Worm (Caenorhabditis elegans) whole organism, young adult: ENCODE measurements around the gene mig-5.

Experiments
- B0336.3 ChIP-seq: fragments of 200-800 bp; sonication (Bioruptor generic); IDR thresholded peaks from 2 replicates; pipeline ENCODE4 v1.3.6; 2022; ENCODE audit warnings: missing genetic modification characterization, missing compliant biosample characterization
- C17E4.6 ChIP-seq: fragments of 200-800 bp; sonication (Bioruptor generic); IDR thresholded peaks from 2 replicates; pipeline ENCODE4 v1.3.6; 2022; ENCODE audit warnings: missing genetic modification reagents, missing genetic modification characterization, missing compliant biosample characterization
- D2030.7 ChIP-seq: fragments of 200-800 bp; sonication (Bioruptor generic); IDR thresholded peaks from 2 replicates; pipeline ENCODE4 v1.3.6; 2022; ENCODE audit warnings: missing genetic modification reagents, missing genetic modification characterization, missing compliant biosample characterization
- F33H1.4 ChIP-seq: fragments of 200-800 bp; sonication (Bioruptor generic); IDR thresholded peaks from 2 replicates; pipeline ENCODE4 v1.3.6; 2022; ENCODE audit warnings: missing genetic modification reagents, missing genetic modification characterization, missing compliant biosample characterization
- F49E8.2 ChIP-seq: sonication (generic microtip); optimal IDR thresholded peaks from 3 replicates; lab custom pipeline; 2017; ENCODE audit warnings: missing genetic modification characterization, mild to moderate bottlenecking, missing compliant biosample characterization, antibody characterized with exemption, moderate library complexity; ENCODE audit not compliant: insufficient read depth
- F52B5.7 ChIP-seq: sonication (generic microtip); optimal IDR thresholded peaks from 2 replicates; lab custom pipeline; 2016; ENCODE audit warnings: mild to moderate bottlenecking, missing genetic modification characterization, missing compliant biosample characterization
- F57A8.1 ChIP-seq: fragments of 200-800 bp; sonication (Bioruptor generic); optimal IDR thresholded peaks from 2 replicates; lab custom pipeline; 2018; ENCODE audit warnings: mild to moderate bottlenecking, missing genetic modification characterization, moderate library complexity, missing compliant biosample characterization
- K11D2.4 ChIP-seq: fragments of 200-800 bp; sonication (Bioruptor generic); IDR thresholded peaks from 2 replicates; pipeline ENCODE4 v1.3.6; 2022; ENCODE audit warnings: missing genetic modification reagents, missing genetic modification characterization, missing compliant biosample characterization
- Y53F4B.3 ChIP-seq: fragments of 200-800 bp; sonication (Bioruptor generic); IDR thresholded peaks from 2 replicates; pipeline ENCODE4 v1.3.6; 2022; ENCODE audit warnings: missing genetic modification reagents, missing genetic modification characterization, missing compliant biosample characterization
- Y53G8AR.9 ChIP-seq: fragments of 200-800 bp; sonication (Bioruptor generic); conservative IDR thresholded peaks from 2 replicates; pipeline ENCODE4 v1.3.6; 2022; ENCODE audit warnings: missing genetic modification reagents, missing genetic modification characterization, missing compliant biosample characterization
- akir-1 ChIP-seq: fragments of 200-800 bp; sonication (Bioruptor generic); optimal IDR thresholded peaks from 2 replicates; lab custom pipeline; 2018; ENCODE audit warnings: mild to moderate bottlenecking, missing genetic modification characterization, moderate library complexity, missing compliant biosample characterization
- ama-1 ChIP-seq, 3 experiments: fragments of 150-350 bp in 1 of 3; sonication (generic microtip) in 2 of 3; optimal IDR thresholded peaks; 2 replicates each; lab custom pipeline; 2014 to 2018; ENCODE audit warnings: missing biosample characterization in 2 of 3, missing genetic modification characterization in 2 of 3, missing genetic modification reagents in 2 of 3
- aptf-2 ChIP-seq: fragments of 200-800 bp; sonication (Bioruptor generic); conservative IDR thresholded peaks from 2 replicates; pipeline ENCODE4 v1.3.6; 2022; ENCODE audit warnings: missing genetic modification reagents, missing genetic modification characterization, missing compliant biosample characterization
- atf-7 ChIP-seq: sonication (generic microtip); optimal IDR thresholded peaks from 2 replicates; lab custom pipeline; 2017; ENCODE audit warnings: mild to moderate bottlenecking, missing genetic modification characterization, missing compliant biosample characterization
- bed-1 ChIP-seq: fragments of 200-800 bp; sonication (Bioruptor generic); IDR thresholded peaks from 2 replicates; pipeline ENCODE4 v1.3.6; 2022; ENCODE audit warnings: missing genetic modification reagents, missing genetic modification characterization, missing compliant biosample characterization
- ccch-3 ChIP-seq: fragments of 200-800 bp; sonication (Bioruptor generic); optimal IDR thresholded peaks from 2 replicates; lab custom pipeline; 2018; ENCODE audit warnings: mild to moderate bottlenecking, missing genetic modification characterization, missing compliant biosample characterization
- ceh-100 ChIP-seq: fragments of 200-800 bp; sonication (Bioruptor generic); IDR thresholded peaks from 2 replicates; pipeline ENCODE4 v1.3.6; 2022; ENCODE audit warnings: missing genetic modification reagents, missing genetic modification characterization, missing compliant biosample characterization
- ceh-40 ChIP-seq: fragments of 200-800 bp; sonication (Bioruptor generic); IDR thresholded peaks from 2 replicates; pipeline ENCODE4 v1.3.6; 2022; ENCODE audit warnings: missing genetic modification characterization, missing compliant biosample characterization
- ceh-91 ChIP-seq: fragments of 200-800 bp; sonication (Bioruptor generic); IDR thresholded peaks from 2 replicates; pipeline ENCODE4 v1.3.6; 2022; ENCODE audit warnings: missing genetic modification reagents, missing genetic modification characterization, missing compliant biosample characterization
- chd-7 ChIP-seq: sonication (generic microtip); optimal IDR thresholded peaks from 2 replicates; lab custom pipeline; 2016; ENCODE audit warnings: mild to moderate bottlenecking, missing genetic modification characterization, moderate library complexity, missing compliant biosample characterization
- dox-1 ChIP-seq: fragments of 200-800 bp; sonication (Bioruptor generic); IDR thresholded peaks from 2 replicates; pipeline ENCODE4 v1.3.6; 2022; ENCODE audit warnings: missing genetic modification reagents, missing genetic modification characterization, missing compliant biosample characterization
- dpl-1 ChIP-seq: fragments of 150-350 bp; optimal IDR thresholded peaks from 2 replicates; lab custom pipeline; 2014; ENCODE audit warnings: missing biosample characterization, missing genetic modification reagents, missing genetic modification characterization
- egl-18 ChIP-seq: fragments of 200-800 bp; sonication (Bioruptor generic); IDR thresholded peaks from 2 replicates; pipeline ENCODE4 v1.3.6; 2022; ENCODE audit warnings: missing genetic modification reagents, missing genetic modification characterization, missing compliant biosample characterization
- ets-4 ChIP-seq: fragments of 200-800 bp; sonication (Bioruptor generic); optimal IDR thresholded peaks from 2 replicates; lab custom pipeline; 2018; ENCODE audit warnings: mild to moderate bottlenecking, missing genetic modification characterization, missing compliant biosample characterization
- him-1 ChIP-seq: sonication (generic microtip); optimal IDR thresholded peaks from 2 replicates; lab custom pipeline; 2016; ENCODE audit warnings: missing genotype, missing genetic modification reagents, missing genetic modification characterization, missing compliant biosample characterization
- hmg-1.2 ChIP-seq: fragments of 200-800 bp; sonication (Bioruptor generic); IDR thresholded peaks from 2 replicates; pipeline ENCODE4 v1.3.6; 2022; ENCODE audit warnings: missing genetic modification reagents, missing genetic modification characterization, missing compliant biosample characterization
- hrde-1 ChIP-seq: sonication (generic microtip); optimal IDR thresholded peaks from 2 replicates; lab custom pipeline; 2016; ENCODE audit warnings: missing genetic modification characterization, mild to moderate bottlenecking, missing compliant biosample characterization, moderate library complexity, missing genotype, missing genetic modification reagents, borderline replicate concordance
- lag-1 ChIP-seq: fragments of 200-800 bp; sonication (Bioruptor generic); IDR thresholded peaks from 2 replicates; pipeline ENCODE4 v1.3.6; 2022; ENCODE audit warnings: missing genetic modification reagents, missing genetic modification characterization, missing compliant biosample characterization
- lsl-1 ChIP-seq: fragments of 200-800 bp; sonication (Bioruptor generic); optimal IDR thresholded peaks from 2 replicates; lab custom pipeline; 2018; ENCODE audit warnings: mild to moderate bottlenecking, missing genetic modification characterization, moderate library complexity, missing compliant biosample characterization
- madf-10 ChIP-seq: sonication (generic microtip); optimal IDR thresholded peaks from 2 replicates; lab custom pipeline; 2016; ENCODE audit warnings: mild to moderate bottlenecking, missing genetic modification characterization, missing compliant biosample characterization
- madf-6 ChIP-seq: fragments of 200-800 bp; sonication (Bioruptor generic); IDR thresholded peaks from 2 replicates; pipeline ENCODE4 v1.3.6; 2022; ENCODE audit warnings: missing genetic modification reagents, missing genetic modification characterization, missing compliant biosample characterization
- madf-8 ChIP-seq: fragments of 200-800 bp; sonication (Bioruptor generic); conservative IDR thresholded peaks from 2 replicates; pipeline ENCODE4 v1.3.6; 2022; ENCODE audit warnings: missing genetic modification reagents, missing genetic modification characterization, missing compliant biosample characterization
- mes-4 ChIP-seq: sonication (generic microtip); optimal IDR thresholded peaks from 2 replicates; lab custom pipeline; 2016; ENCODE audit warnings: missing genotype, missing genetic modification characterization, missing compliant biosample characterization
- nhr-179 ChIP-seq: sonication (generic microtip); optimal IDR thresholded peaks from 2 replicates; lab custom pipeline; 2016; ENCODE audit warnings: mild to moderate bottlenecking, missing genetic modification characterization, missing compliant biosample characterization
- rcor-1 ChIP-seq: fragments of 200-800 bp; sonication (Bioruptor generic); IDR thresholded peaks from 2 replicates; pipeline ENCODE4 v1.3.6; 2022; ENCODE audit warnings: missing genetic modification reagents, missing genetic modification characterization, missing compliant biosample characterization
- rec-8 ChIP-seq, 2 experiments: sonication (generic microtip); optimal IDR thresholded peaks; 2 replicates each; lab custom pipeline; 2016; ENCODE audit warnings: mild to moderate bottlenecking in 2 of 2, missing genetic modification characterization in 2 of 2, missing genetic modification reagents in 2 of 2, missing genotype in 2 of 2, missing biosample characterization in 1 of 2, missing compliant biosample characterization in 1 of 2, moderate library complexity in 1 of 2
- snpc-1.1 ChIP-seq: sonication (generic microtip); optimal IDR thresholded peaks from 2 replicates; lab custom pipeline; 2017; ENCODE audit warnings: missing genetic modification characterization, mild to moderate bottlenecking, missing compliant biosample characterization, antibody characterized with exemption, moderate library complexity, missing genotype, missing genetic modification reagents; ENCODE audit not compliant: insufficient read depth
- somi-1 ChIP-seq: fragments of 200-800 bp; sonication (Bioruptor generic); optimal IDR thresholded peaks from 2 replicates; lab custom pipeline; 2018; ENCODE audit warnings: mild to moderate bottlenecking, missing genetic modification characterization, missing compliant biosample characterization
- sptf-2 ChIP-seq: fragments of 200-800 bp; sonication (Bioruptor generic); optimal IDR thresholded peaks from 2 replicates; lab custom pipeline; 2018; ENCODE audit warnings: mild to moderate bottlenecking, missing genetic modification characterization, missing compliant biosample characterization
- tbx-9 ChIP-seq: sonication (generic microtip); optimal IDR thresholded peaks from 2 replicates; lab custom pipeline; 2016; ENCODE audit warnings: borderline replicate concordance, missing genetic modification characterization, inconsistent platforms, missing compliant biosample characterization
- unc-130 ChIP-seq: sonication (generic microtip); optimal IDR thresholded peaks from 2 replicates; lab custom pipeline; 2016; ENCODE audit warnings: missing genetic modification reagents, missing genetic modification characterization, missing compliant biosample characterization
- zfh-2 ChIP-seq: fragments of 200-800 bp; sonication (Bioruptor generic); conservative IDR thresholded peaks from 2 replicates; pipeline ENCODE4 v1.3.6; 2022; ENCODE audit warnings: missing genetic modification reagents, missing genetic modification characterization, missing compliant biosample characterization
- ztf-18 ChIP-seq: sonication (generic microtip); optimal IDR thresholded peaks from 2 replicates; lab custom pipeline; 2016; ENCODE audit warnings: missing genotype, mild to moderate bottlenecking, missing genetic modification characterization, missing compliant biosample characterization

Gene mig-5

DNA sequence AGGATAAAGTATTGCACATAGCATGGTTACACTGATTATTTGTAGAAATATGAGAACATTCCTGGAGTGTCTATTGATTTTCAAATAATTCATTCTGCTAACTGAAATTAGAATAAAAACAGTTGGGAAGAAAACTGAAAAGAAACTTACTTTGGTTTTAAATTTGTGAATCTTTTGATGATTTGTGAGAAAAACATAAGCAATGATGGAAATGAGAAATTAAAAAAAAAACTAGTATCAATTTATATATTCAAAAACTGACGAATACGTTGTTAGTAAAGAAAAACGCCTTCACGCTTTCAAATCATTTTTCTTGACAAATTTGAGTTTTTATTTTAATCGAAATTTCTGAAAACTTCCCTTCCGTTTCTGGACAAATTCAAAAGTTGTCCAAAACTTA lies 8.3 kb upstream of the mig-5 start, which contains the start of gene T05C12.9:
TSS of gene T05C12.9 (minus strand) at position 101 of the 400 bp plus-strand sequence.
- TF ChIP-seq rec-8 (tag; optimal IDR thresholded peaks at IDR 0.05; lab: Kevin White, UChicago) = no peak
- no peak for TF ChIP-seq sptf-2 (GFP tag; lab: Kevin White, UChicago)
- TF ChIP-seq chd-7 (tag; lab: Kevin White, UChicago) = no peak
- no peak for TF ChIP-seq F49E8.2
- no peak for TF ChIP-seq lag-1 (GFP tag; lab: Robert Waterston, UW)
- no peak for TF ChIP-seq zfh-2 (GFP tag; lab: Robert Waterston, UW)
- TF ChIP-seq F52B5.7 (tag; lab: Kevin White, UChicago) = no peak
- TF ChIP-seq tbx-9 (tag; lab: Kevin White, UChicago) = no peak
- no peak for TF ChIP-seq dox-1 (GFP tag; lab: Robert Waterston, UW)
- TF ChIP-seq ama-1 (optimal IDR thresholded peaks at IDR 0.05; lab: Kevin White, UChicago) = no peak
- no peak for TF ChIP-seq ama-1 (GFP tag; optimal IDR thresholded peaks at IDR 0.05; lab: Kevin White, UChicago)
- no peak for TF ChIP-seq akir-1
- no peak for TF ChIP-seq Y53F4B.3
- TF ChIP-seq, all 124 proteins: peak for 0

DNA sequence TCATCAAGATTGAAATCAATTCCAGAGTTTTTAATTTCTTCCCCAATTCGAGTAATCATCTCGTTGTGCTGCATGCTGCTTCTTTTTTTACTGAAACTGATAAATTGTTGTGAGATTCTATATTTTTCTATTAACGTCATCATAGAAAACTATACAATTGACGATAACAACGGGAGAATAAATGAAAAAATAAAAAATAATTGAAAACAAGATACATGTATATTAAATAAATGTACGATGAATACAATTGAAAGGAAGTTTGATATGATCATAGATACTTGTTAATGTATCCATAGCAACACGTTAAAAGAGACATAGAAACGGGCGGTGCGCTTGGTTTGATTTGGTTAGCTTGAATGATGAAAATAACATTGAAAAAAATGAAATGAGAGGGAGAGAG lies 5.6 kb upstream of the mig-5 start, which contains the start of gene T05C12.8:
TSS of gene T05C12.8 (minus strand) at position 101 of the 400 bp plus-strand sequence.
- no peak for TF ChIP-seq ceh-100 (GFP tag; lab: Robert Waterston, UW)
- no peak for TF ChIP-seq zfh-2 (GFP tag; lab: Robert Waterston, UW)
- TF ChIP-seq lag-1 (GFP tag; lab: Robert Waterston, UW) = no peak
- TF ChIP-seq unc-130 (GFP tag; lab: Kevin White, UChicago) = no peak
- no peak for TF ChIP-seq nhr-179 (tag; lab: Kevin White, UChicago)

ce11 chrII:8187516-8187915 lies 2.7 kb upstream of the mig-5 start:
- TF ChIP-seq dpl-1 (no peak), K11D2.4 (no peak), D2030.7 (GFP tag; lab: Robert Waterston, UW) (no peak), madf-10 (tag; lab: Kevin White, UChicago) (no peak), ceh-91 (GFP tag; lab: Robert Waterston, UW) (no peak), madf-8 (GFP tag; lab: Robert Waterston, UW) (no peak), F33H1.4 (GFP tag; lab: Robert Waterston, UW) (no peak), akir-1 (no peak), bed-1 (GFP tag; lab: Robert Waterston, UW) (no peak), lsl-1 (no peak), him-1 (no peak), aptf-2 (no peak), C17E4.6 (GFP tag; lab: Robert Waterston, UW) (no peak), mes-4 (tag; lab: Kevin White, UChicago) (peak; percentile 21), rec-8 (tag; optimal IDR thresholded peaks at IDR 0.05; lab: Kevin White, UChicago) (no peak), nhr-179 (tag; lab: Kevin White, UChicago) (no peak), egl-18 (no peak), snpc-1.1 (no peak), hrde-1 (tag; lab: Kevin White, UChicago) (no peak), ccch-3 (no peak), ama-1 (optimal IDR thresholded peaks at IDR 0.05; lab: Kevin White, UChicago) (no peak), ama-1 (GFP tag; optimal IDR thresholded peaks at IDR 0.05; lab: Kevin White, UChicago) (peak in 1 of 2 experiments; percentile 33), ztf-18 (tag; lab: Kevin White, UChicago) (no peak), chd-7 (tag; lab: Kevin White, UChicago) (no peak), dox-1 (GFP tag; lab: Robert Waterston, UW) (no peak), hmg-1.2 (GFP tag; lab: Robert Waterston, UW) (no peak; the same call in 1 of the 2 replicates), atf-7 (tag; lab: Kevin White, UChicago) (no peak), rcor-1 (GFP tag; lab: Robert Waterston, UW) (no peak), somi-1 (GFP tag; lab: Kevin White, UChicago) (no peak), madf-6 (peak; percentile 60), Y53G8AR.9 (GFP tag; lab: Robert Waterston, UW) (peak; percentile 78), B0336.3 (GFP tag; lab: Robert Waterston, UW) (no peak), F57A8.1 (GFP tag; lab: Kevin White, UChicago) (no peak), ceh-40 (no peak), ets-4 (GFP tag; lab: Kevin White, UChicago) (no peak)
